Fruit fly (Drosophila melanogaster) whole organism, embryonic: ENCODE measurements around the gene GCC88.

Experiments used
- Antp ChIP-seq: fragments of 200-800 bp; sonication (Bioruptor generic); optimal IDR thresholded peaks from 3 replicates; lab custom pipeline; 2016; ENCODE audit warnings: missing biosample characterization, missing genetic modification characterization
- B-H2 ChIP-seq: fragments of 200-800 bp; sonication (Bioruptor generic); optimal IDR thresholded peaks from 2 replicates; lab custom pipeline; 2018; ENCODE audit warnings: missing biosample characterization, mild to moderate bottlenecking, missing genetic modification characterization
- Bgb ChIP-seq: fragments of 200-800 bp; sonication (Bioruptor generic); IDR thresholded peaks from 2 replicates; pipeline ENCODE4 v1.3.6; 2022; ENCODE audit warnings: missing biosample characterization, missing genetic modification characterization; ENCODE audit not compliant: partially characterized antibody
- BtbVII ChIP-seq: fragments of 200-800 bp; sonication (Bioruptor generic); optimal IDR thresholded peaks from 3 replicates; lab custom pipeline; 2017; ENCODE audit warnings: missing biosample characterization, mild to moderate bottlenecking, missing genetic modification characterization
- CG11456 ChIP-seq: fragments of 200-800 bp; sonication (Bioruptor generic); IDR thresholded peaks from 3 replicates; pipeline ENCODE4 v1.3.6; 2022; ENCODE audit warnings: missing biosample characterization, missing genetic modification characterization
- CG12769 ChIP-seq: fragments of 200-800 bp; sonication (Bioruptor generic); optimal IDR thresholded peaks from 2 replicates; lab custom pipeline; 2019; ENCODE audit warnings: missing biosample characterization, mild to moderate bottlenecking, missing genetic modification characterization, moderate library complexity
- CG13424 ChIP-seq: fragments of 200-800 bp; sonication (Bioruptor generic); optimal IDR thresholded peaks from 2 replicates; lab custom pipeline; 2019; ENCODE audit warnings: missing biosample characterization, mild to moderate bottlenecking, missing genetic modification characterization, moderate library complexity
- CG15514 ChIP-seq: fragments of 200-800 bp; sonication (Bioruptor generic); optimal IDR thresholded peaks from 3 replicates; lab custom pipeline; 2017; ENCODE audit warnings: missing biosample characterization, missing genetic modification characterization, mild to moderate bottlenecking, moderate library complexity, missing genetic modification reagents
- CG1603 ChIP-seq: fragments of 200-800 bp; sonication (Bioruptor generic); optimal IDR thresholded peaks from 2 replicates; lab custom pipeline; 2019; ENCODE audit warnings: missing biosample characterization, mild to moderate bottlenecking, missing genetic modification characterization, moderate library complexity
- CG17186 ChIP-seq: fragments of 200-800 bp; sonication (Bioruptor generic); optimal IDR thresholded peaks from 3 replicates; lab custom pipeline; 2017; ENCODE audit warnings: missing biosample characterization, missing genetic modification reagents, missing genetic modification characterization
- CG2120 ChIP-seq: fragments of 200-800 bp; sonication (Bioruptor generic); optimal IDR thresholded peaks from 3 replicates; lab custom pipeline; 2016; ENCODE audit warnings: missing biosample characterization, missing genetic modification characterization
- CG2199 ChIP-seq: fragments of 200-800 bp; sonication (Bioruptor generic); IDR thresholded peaks from 3 replicates; pipeline ENCODE4 v1.3.6; 2022; ENCODE audit warnings: missing biosample characterization, missing genetic modification characterization
- CG2712 ChIP-seq: fragments of 200-800 bp; optimal IDR thresholded peaks from 3 replicates; lab custom pipeline; 2019; ENCODE audit warnings: missing biosample characterization, mild to moderate bottlenecking, missing genetic modification characterization, moderate library complexity
- CG34376 ChIP-seq: fragments of 200-800 bp; sonication (Bioruptor generic); optimal IDR thresholded peaks from 2 replicates; lab custom pipeline; 2018; ENCODE audit warnings: missing biosample characterization, mild to moderate bottlenecking, missing genetic modification characterization
- CG34422 ChIP-seq: fragments of 200-800 bp; sonication (Bioruptor generic); IDR thresholded peaks from 3 replicates; pipeline ENCODE4 v1.3.6; 2022; ENCODE audit warnings: missing biosample characterization, missing genetic modification characterization
- CG7987 ChIP-seq: fragments of 200-800 bp; sonication (Bioruptor generic); optimal IDR thresholded peaks from 2 replicates; lab custom pipeline; 2018; ENCODE audit warnings: missing biosample characterization, mild to moderate bottlenecking, missing genetic modification characterization, moderate library complexity
- CoRest ChIP-seq: fragments of 200-800 bp; sonication (Bioruptor generic); optimal IDR thresholded peaks from 3 replicates; lab custom pipeline; 2018; ENCODE audit warnings: missing biosample characterization, mild to moderate bottlenecking, missing genetic modification characterization, moderate library complexity
- CrebB ChIP-seq: fragments of 200-800 bp; sonication (Bioruptor generic); optimal IDR thresholded peaks from 3 replicates; lab custom pipeline; 2018; ENCODE audit warnings: missing biosample characterization, mild to moderate bottlenecking, missing genetic modification characterization
- E2f2 ChIP-seq: fragments of 200-800 bp; sonication (Bioruptor generic); IDR thresholded peaks from 2 replicates; pipeline ENCODE4 v1.3.6; 2022; ENCODE audit warnings: missing biosample characterization, missing genetic modification characterization
- HLH4C ChIP-seq: fragments of 200-800 bp; sonication (Bioruptor generic); IDR thresholded peaks from 3 replicates; pipeline ENCODE4 v1.3.6; 2022; ENCODE audit warnings: missing biosample characterization, missing genetic modification characterization; ENCODE audit not compliant: partially characterized antibody
- HmgZ ChIP-seq: fragments of 200-800 bp; sonication (Bioruptor generic); optimal IDR thresholded peaks from 2 replicates; lab custom pipeline; 2018; ENCODE audit warnings: missing biosample characterization, mild to moderate bottlenecking, missing genetic modification characterization
- Hmr ChIP-seq: fragments of 200-800 bp; sonication (Bioruptor generic); optimal IDR thresholded peaks from 3 replicates; lab custom pipeline; 2017; ENCODE audit warnings: mild to moderate bottlenecking, missing biosample characterization, missing genetic modification reagents, missing genetic modification characterization
- Hmx ChIP-seq: fragments of 200-800 bp; sonication (Bioruptor generic); optimal IDR thresholded peaks from 2 replicates; lab custom pipeline; 2016; ENCODE audit warnings: missing biosample characterization, missing genetic modification characterization
- MBD-R2 ChIP-seq: fragments of 200-800 bp; sonication (Bioruptor generic); IDR thresholded peaks from 2 replicates; pipeline ENCODE4 v1.3.6; 2022; ENCODE audit warnings: missing biosample characterization, missing genetic modification characterization
- MESR4 ChIP-seq: fragments of 200-800 bp; sonication (Bioruptor generic); optimal IDR thresholded peaks from 2 replicates; lab custom pipeline; 2018; ENCODE audit warnings: missing biosample characterization, mild to moderate bottlenecking, missing genetic modification characterization, moderate library complexity
- Nf-YC ChIP-seq: fragments of 200-800 bp; optimal IDR thresholded peaks from 3 replicates; lab custom pipeline; 2019; ENCODE audit warnings: missing biosample characterization, mild to moderate bottlenecking, missing genetic modification characterization, moderate library complexity
- Oaz ChIP-seq: fragments of 200-800 bp; sonication (Bioruptor generic); IDR thresholded peaks from 2 replicates; pipeline ENCODE4 v1.3.6; 2022; ENCODE audit warnings: missing biosample characterization, missing genetic modification characterization
- Scr ChIP-seq: fragments of 200-800 bp; sonication (Bioruptor generic); IDR thresholded peaks from 2 replicates; pipeline ENCODE4 v1.3.6; 2022; ENCODE audit warnings: missing biosample characterization, missing genetic modification characterization; ENCODE audit not compliant: partially characterized antibody
- ci ChIP-seq: fragments of 200-800 bp; sonication (Bioruptor generic); IDR thresholded peaks from 3 replicates; pipeline ENCODE4 v1.3.6; 2022; ENCODE audit warnings: missing biosample characterization, missing genetic modification characterization
- ewg ChIP-seq: fragments of 200-800 bp; sonication (Bioruptor generic); optimal IDR thresholded peaks from 3 replicates; lab custom pipeline; 2017; ENCODE audit warnings: mild to moderate bottlenecking, missing biosample characterization, missing genetic modification reagents, missing genetic modification characterization
- gfzf ChIP-seq: fragments of 200-800 bp; sonication (Bioruptor generic); optimal IDR thresholded peaks from 2 replicates; lab custom pipeline; 2016; ENCODE audit warnings: missing biosample characterization, mild to moderate bottlenecking, missing genetic modification characterization, moderate library complexity
- grau ChIP-seq: fragments of 200-800 bp; optimal IDR thresholded peaks from 3 replicates; lab custom pipeline; 2019; ENCODE audit warnings: missing biosample characterization, mild to moderate bottlenecking, missing genetic modification characterization, moderate library complexity
- inv ChIP-seq: fragments of 200-800 bp; sonication (Bioruptor generic); IDR thresholded peaks from 2 replicates; pipeline ENCODE4 v1.3.6; 2022; ENCODE audit warnings: missing biosample characterization, missing genetic modification characterization; ENCODE audit not compliant: partially characterized antibody
- oc ChIP-seq: fragments of 200-800 bp; sonication (Bioruptor generic); optimal IDR thresholded peaks from 2 replicates; lab custom pipeline; 2018; ENCODE audit warnings: missing biosample characterization, mild to moderate bottlenecking, missing genetic modification characterization, moderate library complexity
- onecut ChIP-seq: fragments of 200-800 bp; sonication (Bioruptor generic); IDR thresholded peaks from 2 replicates; pipeline ENCODE4 v1.3.6; 2022; ENCODE audit warnings: missing biosample characterization, missing genetic modification characterization
- pum ChIP-seq: fragments of 200-800 bp; sonication (Bioruptor generic); optimal IDR thresholded peaks from 2 replicates; lab custom pipeline; 2016; ENCODE audit warnings: missing biosample characterization, missing genetic modification characterization
- pzg ChIP-seq: fragments of 200-800 bp; sonication (Bioruptor generic); optimal IDR thresholded peaks from 3 replicates; lab custom pipeline; 2018; ENCODE audit warnings: missing biosample characterization, mild to moderate bottlenecking, missing genetic modification characterization, moderate library complexity
- seq ChIP-seq: fragments of 200-800 bp; sonication (Bioruptor generic); IDR thresholded peaks from 2 replicates; pipeline ENCODE4 v1.3.6; 2022; ENCODE audit warnings: missing biosample characterization, missing genetic modification characterization
- ssp ChIP-seq: fragments of 200-800 bp; sonication (Bioruptor generic); IDR thresholded peaks from 2 replicates; pipeline ENCODE4 v1.3.6; 2022; ENCODE audit warnings: missing biosample characterization, missing genetic modification characterization
- sug ChIP-seq: fragments of 200-800 bp; optimal IDR thresholded peaks from 2 replicates; lab custom pipeline; 2019; ENCODE audit warnings: missing biosample characterization, mild to moderate bottlenecking, missing genetic modification characterization, moderate library complexity
- vvl ChIP-seq: fragments of 200-800 bp; sonication (Bioruptor generic); IDR thresholded peaks from 2 replicates; pipeline ENCODE4 v1.3.6; 2022; ENCODE audit warnings: missing biosample characterization, missing genetic modification characterization
- zfh2 ChIP-seq: fragments of 200-800 bp; sonication (Bioruptor generic); optimal IDR thresholded peaks from 2 replicates; lab custom pipeline; 2016; ENCODE audit warnings: missing biosample characterization, missing genetic modification characterization

Gene GCC88

DNA sequence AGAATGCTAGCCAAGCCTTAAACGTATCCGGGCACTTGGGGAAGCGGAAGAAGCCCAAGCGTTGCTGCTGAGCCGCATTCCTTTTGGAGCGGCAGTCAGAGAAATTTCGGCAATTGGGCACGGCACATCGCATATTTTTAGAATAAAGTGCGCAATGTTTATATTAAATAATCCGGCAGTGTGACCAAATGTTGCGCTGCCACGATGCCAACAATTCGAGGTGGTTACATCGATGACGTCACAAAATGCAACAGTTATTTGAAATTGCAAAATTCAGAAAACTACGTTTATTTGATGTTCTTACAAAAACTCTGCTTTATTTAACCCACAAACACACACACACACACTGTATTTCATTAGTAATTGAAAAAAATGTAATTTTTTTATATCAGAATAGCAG lies 10.5 kb downstream of the GCC88 start, which contains the start of gene CG6689 (continued):
- TF ChIP-seq CG34376 (GFP tag; lab: Kevin White, UChicago), result peak; percentile 49
- peak; percentile 21 for TF ChIP-seq CoRest (tag; lab: Kevin White, UChicago)
- peak; percentile 94 for TF ChIP-seq MBD-R2 (GFP tag; lab: Robert Waterston, UW)
- peak; percentile 25 for TF ChIP-seq sug (tag; lab: Kevin White, UChicago)
- TF ChIP-seq BtbVII (GFP tag; lab: Kevin White, UChicago), result peak; percentile 58
- TF ChIP-seq CG2712, result peak; percentile 5
- TF ChIP-seq oc (tag; lab: Kevin White, UChicago), result peak; percentile 63
- 0 out of 2 replicates have a peak, but pooled peaks have one; percentile 28 for TF ChIP-seq inv (GFP tag; lab: Robert Waterston, UW)
- peak; percentile 64 for TF ChIP-seq HmgZ (tag; lab: Kevin White, UChicago)
- no peak for TF ChIP-seq CG2199
- peak; percentile 25 for TF ChIP-seq grau (tag; lab: Kevin White, UChicago)
- TF ChIP-seq CG17186 (GFP tag; lab: Kevin White, UChicago), result peak; percentile 92
- TF ChIP-seq B-H2 (GFP tag; lab: Kevin White, UChicago), result peak; percentile 15
- peak; percentile 66 for TF ChIP-seq gfzf (GFP tag; lab: Kevin White, UChicago)
- TF ChIP-seq CG13424 (tag; lab: Kevin White, UChicago), result peak; percentile 22
- peak; percentile 78 for TF ChIP-seq vvl (GFP tag; lab: Robert Waterston, UW)
- no peak for TF ChIP-seq CG11456 (GFP tag; lab: Robert Waterston, UW)
- TF ChIP-seq pzg (GFP tag; lab: Kevin White, UChicago), result peak; percentile 76
- TF ChIP-seq CG15514 (GFP tag; lab: Kevin White, UChicago), result peak; percentile 33
- peak; percentile 1 for TF ChIP-seq Hmx
- peak; percentile 77 for TF ChIP-seq E2f2
- no peak for TF ChIP-seq Oaz (GFP tag; lab: Robert Waterston, UW)
- peak; percentile 51 for TF ChIP-seq CG1603
- TF ChIP-seq CG2120 (GFP tag; lab: Kevin White, UChicago), result peak; percentile 20
- TF ChIP-seq pum, result no peak
- peak; percentile 41; the same call in 1 of the 3 replicates for TF ChIP-seq CG34422
- TF ChIP-seq Bgb, result peak; percentile 32; the same call in 1 of the 2 replicates
- peak; percentile 66; the same call in 1 of the 3 replicates for TF ChIP-seq ci (GFP tag; lab: Robert Waterston, UW)
- TF ChIP-seq ssp (GFP tag; lab: Robert Waterston, UW), result peak; percentile 79
- TF ChIP-seq CG12769 (tag; lab: Kevin White, UChicago), result peak; percentile 1
- TF ChIP-seq onecut (GFP tag; lab: Robert Waterston, UW), result no peak
- peak; percentile 37 for TF ChIP-seq ewg
- TF ChIP-seq Hmr (GFP tag; lab: Kevin White, UChicago), result peak; percentile 31
- TF ChIP-seq Antp (GFP tag; lab: Kevin White, UChicago), result no peak
- TF ChIP-seq HLH4C (GFP tag; lab: Robert Waterston, UW), result 0 out of 3 replicates have a peak, but pooled peaks have one; percentile 15
- no peak for TF ChIP-seq seq (GFP tag; lab: Robert Waterston, UW)
- TF ChIP-seq MESR4, result peak; percentile 87
- peak; percentile 10 for TF ChIP-seq zfh2 (GFP tag; lab: Kevin White, UChicago)
- peak; percentile 5 for TF ChIP-seq Nf-YC
- peak; percentile 8 for TF ChIP-seq CrebB (tag; lab: Kevin White, UChicago)
- TF ChIP-seq Scr (GFP tag; lab: Robert Waterston, UW), result 0 out of 2 replicates have a peak, but pooled peaks have one; percentile 20
- TF ChIP-seq CG7987, result peak; percentile 31
